Fruit fly (Drosophila melanogaster) whole organism, embryonic: ENCODE measurements around the gene WASp.

Experiments
- CG11247 ChIP-seq: fragments of 200-800 bp; sonication (Bioruptor generic); IDR thresholded peaks from 2 replicates; pipeline ENCODE4 v1.3.6; 2022; ENCODE audit warnings: missing biosample characterization, missing genetic modification characterization
- CG11560 ChIP-seq: fragments of 200-800 bp; sonication (Bioruptor generic); IDR thresholded peaks from 3 replicates; pipeline ENCODE4 v1.3.6; 2022; ENCODE audit warnings: missing biosample characterization, missing genetic modification characterization
- CG13296 ChIP-seq: fragments of 200-800 bp; sonication (Bioruptor generic); optimal IDR thresholded peaks from 3 replicates; lab custom pipeline; 2018; ENCODE audit warnings: missing biosample characterization, mild to moderate bottlenecking, missing genetic modification characterization
- CG13624 ChIP-seq: fragments of 200-800 bp; sonication (Bioruptor generic); optimal IDR thresholded peaks from 2 replicates; lab custom pipeline; 2016; ENCODE audit warnings: missing biosample characterization, missing genetic modification characterization
- CG14667 ChIP-seq: fragments of 200-800 bp; sonication (Bioruptor generic); IDR thresholded peaks from 2 replicates; pipeline ENCODE4 v1.3.6; 2022; ENCODE audit warnings: missing biosample characterization, missing genetic modification characterization
- CG17186 ChIP-seq: fragments of 200-800 bp; sonication (Bioruptor generic); optimal IDR thresholded peaks from 3 replicates; lab custom pipeline; 2017; ENCODE audit warnings: missing biosample characterization, missing genetic modification reagents, missing genetic modification characterization
- CG18599 ChIP-seq: fragments of 200-800 bp; sonication (Bioruptor generic); optimal IDR thresholded peaks from 3 replicates; lab custom pipeline; 2017; ENCODE audit warnings: missing biosample characterization, missing genetic modification characterization, mild to moderate bottlenecking, moderate library complexity, missing genetic modification reagents
- CG2875 ChIP-seq: fragments of 200-800 bp; sonication (Bioruptor generic); optimal IDR thresholded peaks from 2 replicates; lab custom pipeline; 2017; ENCODE audit warnings: missing biosample characterization, mild to moderate bottlenecking, missing genetic modification characterization, missing genetic modification reagents
- CG33557 ChIP-seq: fragments of 200-800 bp; sonication (Bioruptor generic); optimal IDR thresholded peaks from 2 replicates; lab custom pipeline; 2019; ENCODE audit warnings: missing biosample characterization, mild to moderate bottlenecking, missing genetic modification characterization, moderate library complexity
- CG3847 ChIP-seq: fragments of 200-800 bp; sonication (Bioruptor generic); IDR thresholded peaks from 2 replicates; pipeline ENCODE4 v1.3.6; 2022; ENCODE audit warnings: missing biosample characterization, missing genetic modification characterization
- CG3995 ChIP-seq: fragments of 200-800 bp; sonication (Bioruptor generic); optimal IDR thresholded peaks from 3 replicates; lab custom pipeline; 2016; ENCODE audit warnings: missing biosample characterization, missing genetic modification characterization
- CG7357 ChIP-seq: fragments of 200-800 bp; sonication (Bioruptor generic); IDR thresholded peaks from 3 replicates; pipeline ENCODE4 v1.3.6; 2022; ENCODE audit warnings: missing biosample characterization, missing genetic modification characterization
- CG7372 ChIP-seq: fragments of 200-800 bp; sonication (Bioruptor generic); IDR thresholded peaks from 2 replicates; pipeline ENCODE4 v1.3.6; 2022; ENCODE audit warnings: missing biosample characterization, missing genetic modification characterization
- CG7839 ChIP-seq: fragments of 200-800 bp; sonication (Bioruptor generic); optimal IDR thresholded peaks from 3 replicates; lab custom pipeline; 2018; ENCODE audit warnings: missing biosample characterization, mild to moderate bottlenecking, missing genetic modification characterization, moderate library complexity
- CG9797 ChIP-seq: fragments of 200-800 bp; sonication (Bioruptor generic); optimal IDR thresholded peaks from 3 replicates; lab custom pipeline; 2018; ENCODE audit warnings: missing biosample characterization, mild to moderate bottlenecking, missing genetic modification characterization
- Dref ChIP-seq: fragments of 200-800 bp; sonication (Bioruptor generic); IDR thresholded peaks from 2 replicates; pipeline ENCODE4 v1.3.6; 2022; ENCODE audit warnings: missing biosample characterization, missing genetic modification characterization
- E2f1 ChIP-seq: fragments of 200-800 bp; sonication (Bioruptor generic); IDR thresholded peaks from 2 replicates; pipeline ENCODE4 v1.3.6; 2022; ENCODE audit warnings: missing biosample characterization, missing genetic modification characterization
- Ets65A ChIP-seq: fragments of 200-800 bp; sonication (Bioruptor generic); peaks from one replicate; lab custom pipeline; 2016; ENCODE audit warnings: missing biosample characterization, missing genetic modification characterization
- Fer3 ChIP-seq: fragments of 200-800 bp; sonication (Bioruptor generic); optimal IDR thresholded peaks from 2 replicates; lab custom pipeline; 2018; ENCODE audit warnings: missing biosample characterization, mild to moderate bottlenecking, missing genetic modification characterization, moderate library complexity
- H15 ChIP-seq: fragments of 200-800 bp; sonication (Bioruptor generic); IDR thresholded peaks from 3 replicates; pipeline ENCODE4 v1.3.6; 2022; ENCODE audit warnings: missing biosample characterization, missing genetic modification characterization
- HmgZ ChIP-seq: fragments of 200-800 bp; sonication (Bioruptor generic); optimal IDR thresholded peaks from 2 replicates; lab custom pipeline; 2018; ENCODE audit warnings: missing biosample characterization, mild to moderate bottlenecking, missing genetic modification characterization
- MESR4 ChIP-seq: fragments of 200-800 bp; sonication (Bioruptor generic); optimal IDR thresholded peaks from 2 replicates; lab custom pipeline; 2018; ENCODE audit warnings: missing biosample characterization, mild to moderate bottlenecking, missing genetic modification characterization, moderate library complexity
- Opbp ChIP-seq: fragments of 200-800 bp; sonication (Bioruptor generic); IDR thresholded peaks from 3 replicates; pipeline ENCODE4 v1.3.6; 2022; ENCODE audit warnings: missing biosample characterization, missing genetic modification characterization; ENCODE audit not compliant: partially characterized antibody
- Rfx ChIP-seq: fragments of 200-800 bp; sonication (Bioruptor generic); IDR thresholded peaks from 2 replicates; pipeline ENCODE4 v1.3.6; 2022; ENCODE audit warnings: missing biosample characterization, missing genetic modification characterization
- Scr ChIP-seq: fragments of 200-800 bp; sonication (Bioruptor generic); IDR thresholded peaks from 2 replicates; pipeline ENCODE4 v1.3.6; 2022; ENCODE audit warnings: missing biosample characterization, missing genetic modification characterization; ENCODE audit not compliant: partially characterized antibody
- Ssrp ChIP-seq: fragments of 200-800 bp; sonication (Bioruptor generic); optimal IDR thresholded peaks from 2 replicates; lab custom pipeline; 2018; ENCODE audit warnings: missing biosample characterization, mild to moderate bottlenecking, missing genetic modification characterization, moderate library complexity
- Xbp1 ChIP-seq: fragments of 200-800 bp; sonication (Bioruptor generic); optimal IDR thresholded peaks from 3 replicates; lab custom pipeline; 2016; ENCODE audit warnings: missing biosample characterization, mild to moderate bottlenecking, missing genetic modification characterization
- bab2 ChIP-seq: fragments of 200-800 bp; sonication (Bioruptor generic); optimal IDR thresholded peaks from 2 replicates; lab custom pipeline; 2016; ENCODE audit warnings: missing biosample characterization, missing genetic modification characterization
- bigmax ChIP-seq: fragments of 200-800 bp; sonication (Bioruptor generic); optimal IDR thresholded peaks from 2 replicates; lab custom pipeline; 2018; ENCODE audit warnings: missing biosample characterization, mild to moderate bottlenecking, missing genetic modification characterization
- chif ChIP-seq, 2 experiments: fragments of 200-800 bp; sonication (Bioruptor generic); optimal IDR thresholded peaks; 3 replicates each; lab custom pipeline; 2016; ENCODE audit warnings: missing biosample characterization in 2 of 2, missing genetic modification characterization in 2 of 2
- ci ChIP-seq: fragments of 200-800 bp; sonication (Bioruptor generic); IDR thresholded peaks from 3 replicates; pipeline ENCODE4 v1.3.6; 2022; ENCODE audit warnings: missing biosample characterization, missing genetic modification characterization
- crp ChIP-seq, 2 experiments: fragments of 200-800 bp; sonication (Bioruptor generic); optimal IDR thresholded peaks; 2 replicates in 1 of 2; 3 replicates in 1 of 2; lab custom pipeline; 2017; ENCODE audit warnings: missing biosample characterization in 2 of 2, missing genetic modification characterization in 2 of 2, mild to moderate bottlenecking in 1 of 2, moderate library complexity in 1 of 2
- ems ChIP-seq: fragments of 200-800 bp; sonication (Bioruptor generic); optimal IDR thresholded peaks from 3 replicates; lab custom pipeline; 2016; ENCODE audit warnings: missing biosample characterization, missing genetic modification characterization
- esg ChIP-seq: fragments of 200-800 bp; sonication (Bioruptor generic); conservative IDR thresholded peaks from 2 replicates; pipeline ENCODE4 v1.3.6; 2022; ENCODE audit warnings: missing biosample characterization, missing genetic modification characterization
- gem ChIP-seq: fragments of 200-800 bp; sonication (Bioruptor generic); optimal IDR thresholded peaks from 2 replicates; lab custom pipeline; 2019; ENCODE audit warnings: missing biosample characterization, mild to moderate bottlenecking, missing genetic modification characterization, moderate library complexity
- ham ChIP-seq: fragments of 200-800 bp; sonication (Bioruptor generic); IDR thresholded peaks from 2 replicates; pipeline ENCODE4 v1.3.6; 2022; ENCODE audit warnings: missing biosample characterization, missing genetic modification characterization
- lilli ChIP-seq: fragments of 200-800 bp; sonication (Bioruptor generic); optimal IDR thresholded peaks from 3 replicates; lab custom pipeline; 2016; ENCODE audit warnings: missing biosample characterization, missing genetic modification characterization
- lmd ChIP-seq: fragments of 200-800 bp; sonication (Bioruptor generic); IDR thresholded peaks from 2 replicates; pipeline ENCODE4 v1.3.6; 2022; ENCODE audit warnings: missing biosample characterization, missing genetic modification characterization
- nmo ChIP-seq: fragments of 200-800 bp; sonication (Bioruptor generic); optimal IDR thresholded peaks from 2 replicates; lab custom pipeline; 2018; ENCODE audit warnings: missing biosample characterization, mild to moderate bottlenecking, missing genetic modification characterization, moderate library complexity
- pfk ChIP-seq: fragments of 200-800 bp; sonication (Bioruptor generic); optimal IDR thresholded peaks from 2 replicates; lab custom pipeline; 2018; ENCODE audit warnings: missing biosample characterization, mild to moderate bottlenecking, missing genetic modification characterization, moderate library complexity
- prd ChIP-seq, 3 experiments: fragments of >200 bp in 2 of 3; fragments of 200-800 bp in 1 of 3; sonication (Bioruptor generic) in 1 of 3; optimal IDR thresholded peaks in 2 of 3; IDR thresholded peaks in 1 of 3; 2 replicates in 2 of 3; 3 replicates in 1 of 3; pipeline versions ENCODE4 v1.3.6 to Lab custom; 2017 to 2022; ENCODE audit warnings: missing biosample characterization in 1 of 3, missing genetic modification characterization in 1 of 3
- sens ChIP-seq: fragments of 200-800 bp; sonication (Bioruptor generic); peaks from one replicate; lab custom pipeline; 2016; ENCODE audit warnings: missing biosample characterization, missing genetic modification characterization
- wor ChIP-seq: fragments of 200-800 bp; sonication (Bioruptor generic); IDR thresholded peaks from 2 replicates; pipeline ENCODE4 v1.3.6; 2022; ENCODE audit warnings: missing biosample characterization, missing genetic modification characterization
- zen2 ChIP-seq: fragments of 200-800 bp; sonication (Bioruptor generic); IDR thresholded peaks from 3 replicates; pipeline ENCODE4 v1.3.6; 2022; ENCODE audit warnings: missing biosample characterization, missing genetic modification characterization; ENCODE audit not compliant: partially characterized antibody

WASp gene

DNA sequence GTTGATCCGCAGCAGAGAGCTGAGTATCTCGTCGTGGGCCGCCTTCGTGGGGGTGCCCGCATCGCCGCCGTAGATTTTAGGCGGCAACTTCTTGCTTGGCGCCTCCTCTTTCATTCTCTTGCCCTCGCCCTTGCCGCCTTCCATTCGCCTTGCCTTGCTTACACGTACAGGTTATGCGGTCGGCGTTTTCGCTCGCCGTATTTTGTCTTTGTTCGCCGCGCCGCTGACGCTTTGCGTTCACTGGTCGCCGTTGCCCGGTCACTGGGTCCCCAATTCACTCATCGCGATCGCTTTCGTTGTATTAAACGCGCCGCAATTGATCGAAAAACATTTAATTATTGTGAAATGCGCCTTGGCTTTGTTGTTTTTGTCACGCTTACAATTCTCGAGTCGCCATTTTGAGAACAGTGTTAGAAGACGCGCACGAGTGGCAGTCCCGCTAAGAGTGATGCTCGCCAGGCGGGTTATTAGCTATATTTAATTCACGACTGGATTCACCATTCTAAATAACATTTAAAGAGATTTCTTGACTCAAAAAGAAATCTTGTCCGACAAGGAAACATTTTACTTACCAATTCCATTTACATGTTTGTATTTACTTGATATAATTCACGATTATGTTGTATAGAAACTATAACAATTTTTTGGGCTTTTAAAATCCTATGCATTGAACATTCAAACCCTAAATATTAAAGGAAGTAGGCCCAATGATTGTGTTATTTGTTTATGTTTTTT, 20.7 kb downstream of the WASp start, which contains the start of gene wdn (continued):
- TF ChIP-seq Scr (GFP tag; lab: Robert Waterston, UW) (peak; percentile 36; the same call in 1 of the 2 replicates), CG13624 (GFP tag; lab: Kevin White, UChicago) (peak; percentile 59), CG17186 (GFP tag; lab: Kevin White, UChicago) (peak; percentile 16), E2f1 (GFP tag; lab: Robert Waterston, UW) (peak; percentile 50; the same call in 1 of the 2 replicates), MESR4 (GFP tag; lab: Kevin White, UChicago) (peak; percentile 96), zen2 (GFP tag; lab: Robert Waterston, UW) (no peak), crp (GFP tag; optimal IDR thresholded peaks at IDR 0.05; lab: Kevin White, UChicago) (no peak), pfk (GFP tag; lab: Kevin White, UChicago) (no peak), prd (optimal IDR thresholded peaks at IDR 0.05; lab: Kevin White, UChicago) (peak in 1 of 2 experiments; percentile 29), prd (GFP tag; IDR thresholded peaks at IDR 0.05; lab: Robert Waterston, UW) (no peak), HmgZ (tag; lab: Kevin White, UChicago) (peak; percentile 1), Rfx (GFP tag; lab: Robert Waterston, UW) (peak; percentile 30; the same call in 1 of the 2 replicates), bab2 (peak; percentile 2), CG2875 (no peak), Xbp1 (no peak), CG18599 (GFP tag; lab: Kevin White, UChicago) (no peak), CG3995 (GFP tag; lab: Kevin White, UChicago) (no peak), Dref (GFP tag; lab: Robert Waterston, UW) (peak; percentile 46), sens (GFP tag; lab: Kevin White, UChicago) (peak; percentile 48)

DNA sequence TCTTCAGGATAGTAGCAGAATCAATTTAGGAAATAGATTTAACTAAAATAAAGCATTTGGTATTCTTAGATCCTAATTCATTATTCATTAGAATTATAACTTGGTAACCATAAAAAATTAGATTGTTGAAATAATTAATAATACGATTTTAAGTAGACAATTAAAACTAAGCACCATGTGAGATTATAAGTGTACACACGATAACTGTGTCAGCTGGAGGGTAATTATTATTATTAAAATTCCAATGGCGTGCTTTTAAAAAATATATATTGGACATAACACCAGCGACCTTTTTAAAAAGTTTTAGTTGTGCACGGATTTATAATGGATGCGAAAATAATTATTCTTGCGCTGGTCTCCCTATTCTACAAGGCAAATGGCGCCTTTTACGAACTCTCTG, 25.4 kb downstream of the WASp start, which contains the start of gene CheB98a:
Gene CheB98a (plus strand): TSS at position 301 of the 400 bp plus-strand sequence.
- no peak for TF ChIP-seq CG9797 (GFP tag; lab: Kevin White, UChicago)
- no peak for TF ChIP-seq H15 (GFP tag; lab: Robert Waterston, UW)
- TF ChIP-seq bigmax (GFP tag; lab: Kevin White, UChicago): no peak
- no peak for TF ChIP-seq ham (GFP tag; lab: Robert Waterston, UW)
- TF ChIP-seq gem (tag; lab: Kevin White, UChicago): no peak

DNA sequence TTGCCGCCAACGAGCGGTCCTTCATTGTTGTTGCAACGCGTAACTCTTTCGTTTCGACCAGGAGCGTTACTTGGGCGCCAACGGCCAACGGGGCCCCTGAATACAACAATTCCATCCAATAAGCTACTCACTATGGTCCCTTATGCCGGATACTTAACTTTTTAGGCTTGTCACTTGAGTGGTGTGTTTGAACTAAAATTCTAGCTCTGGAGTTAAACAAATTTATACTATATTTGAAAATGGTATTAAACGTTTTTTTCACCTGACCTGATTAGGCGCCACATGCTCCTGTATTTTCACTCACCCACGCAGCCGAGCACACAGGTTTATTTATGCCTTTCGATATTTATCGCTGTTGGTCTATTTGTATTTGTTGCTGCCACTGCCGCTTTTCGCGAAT, 26.7 kb downstream of the WASp start:
- no peak for TF ChIP-seq CG7357 (GFP tag; lab: Robert Waterston, UW)
- TF ChIP-seq esg (GFP tag; lab: Robert Waterston, UW): 0 out of 2 replicates have a peak, but pooled peaks have one; percentile 6
- no peak for TF ChIP-seq CG13296 (GFP tag; lab: Kevin White, UChicago)
- TF ChIP-seq lmd (GFP tag; lab: Robert Waterston, UW): 0 out of 2 replicates have a peak, but pooled peaks have one; percentile 18
- peak; percentile 45; the same call in 1 of the 2 replicates for TF ChIP-seq CG3847 (GFP tag; lab: Robert Waterston, UW)
- peak; percentile 32 for TF ChIP-seq Ssrp (tag; lab: Kevin White, UChicago)
- no peak for TF ChIP-seq prd (optimal IDR thresholded peaks at IDR 0.05; lab: Kevin White, UChicago)
- TF ChIP-seq prd (GFP tag; IDR thresholded peaks at IDR 0.05; lab: Robert Waterston, UW): peak; percentile 43; the same call in 2 of the 3 replicates
- TF ChIP-seq wor: 0 out of 2 replicates have a peak, but pooled peaks have one; percentile 15
- peak; percentile 76 for TF ChIP-seq nmo (GFP tag; lab: Kevin White, UChicago)
- TF ChIP-seq ems: peak; percentile 16
- TF ChIP-seq CG11247 (GFP tag; lab: Robert Waterston, UW): no peak
- peak; percentile 14 for TF ChIP-seq gem (tag; lab: Kevin White, UChicago)
- TF ChIP-seq Xbp1: peak; percentile 5
- 0 out of 3 replicates have a peak, but pooled peaks have one; percentile 49 for TF ChIP-seq Opbp (GFP tag; lab: Robert Waterston, UW)
- TF ChIP-seq Fer3: no peak
- TF ChIP-seq chif (GFP tag; optimal IDR thresholded peaks at IDR 0.05; lab: Kevin White, UChicago): peak in 1 of 2 experiments; percentile 28
- TF ChIP-seq CG14667 (GFP tag; lab: Robert Waterston, UW): 0 out of 2 replicates have a peak, but pooled peaks have one; percentile 23
- TF ChIP-seq ci: no peak
- TF ChIP-seq CG7372 (GFP tag; lab: Robert Waterston, UW): no peak
- TF ChIP-seq CG7839: peak; percentile 43
- peak; percentile 1 for TF ChIP-seq CG33557
- peak; percentile 22 for TF ChIP-seq lilli (GFP tag; lab: Kevin White, UChicago)
- TF ChIP-seq Ets65A (GFP tag; lab: Kevin White, UChicago): peak; percentile 94
- TF ChIP-seq CG11560 (tag; lab: Robert Waterston, UW): 0 out of 3 replicates have a peak, but pooled peaks have one; percentile 22
